Worm (Caenorhabditis elegans): Measurements from ENCODE around the gene Y43F8B.2.

- TF ChIP-seq sup-37 (GFP tag; optimal IDR thresholded peaks at IDR 0.05) (no peak), nhr-12 (tag; optimal IDR thresholded peaks at IDR 0.05) (no peak), lsy-2 (tag; optimal IDR thresholded peaks at IDR 0.05) (no peak), skn-1 (tag; optimal IDR thresholded peaks at IDR 0.05) (no peak), mep-1 (tag; optimal IDR thresholded peaks at IDR 0.05) (no peak), elt-2 (tag; optimal IDR thresholded peaks at IDR 0.05) (no peak), dpl-1 (GFP tag; optimal IDR thresholded peaks at IDR 0.05) (no peak), hpl-2 (GFP tag; optimal IDR thresholded peaks at IDR 0.05) (no peak)
Measured at ce11 chrV:19579509-19579908, 46.6 kb upstream of the Y43F8B.2 start.
